Fruit fly (Drosophila melanogaster) whole organism, prepupa: ENCODE measurements around the gene CG12945.
A peak's percentile ranks its signal among the peaks of the same experiment; 100 is the strongest.

Experiments used
- Blimp-1 ChIP-seq: fragments of 200-800 bp; sonication (Bioruptor generic); optimal IDR thresholded peaks from 3 replicates; lab custom pipeline; 2017; ENCODE audit warnings: missing biosample characterization, missing genetic modification characterization, mild to moderate bottlenecking, moderate library complexity, missing genetic modification reagents
- CG10631 ChIP-seq: fragments of 200-800 bp; sonication (Bioruptor generic); optimal IDR thresholded peaks from 2 replicates; lab custom pipeline; 2016; ENCODE audit warnings: missing biosample characterization, missing genetic modification characterization
- CG10669 ChIP-seq: fragments of 200-800 bp; sonication (Bioruptor generic); optimal IDR thresholded peaks from 3 replicates; lab custom pipeline; 2018; ENCODE audit warnings: missing biosample characterization, mild to moderate bottlenecking, missing genetic modification characterization, moderate library complexity
- CG11294 ChIP-seq: fragments of 200-800 bp; sonication (Bioruptor generic); IDR thresholded peaks from 2 replicates; pipeline ENCODE4 v1.3.6; 2022; ENCODE audit warnings: missing biosample characterization, missing genetic modification characterization
- CG11762 ChIP-seq: fragments of 200-800 bp; sonication (Bioruptor generic); optimal IDR thresholded peaks from 3 replicates; lab custom pipeline; 2016; ENCODE audit warnings: missing biosample characterization, missing genetic modification characterization; ENCODE audit not compliant: insufficient read depth
- CG15336 ChIP-seq: fragments of 200-800 bp; sonication (Bioruptor generic); IDR thresholded peaks from 2 replicates; pipeline ENCODE4 v1.3.6; 2022; ENCODE audit warnings: missing biosample characterization, missing genetic modification characterization
- CG1621 ChIP-seq: fragments of 200-800 bp; sonication (Bioruptor generic); optimal IDR thresholded peaks from 3 replicates; lab custom pipeline; 2018; ENCODE audit warnings: missing biosample characterization, mild to moderate bottlenecking, missing genetic modification characterization
- CG16779 ChIP-seq: fragments of 200-800 bp; sonication (Bioruptor generic); optimal IDR thresholded peaks from 3 replicates; lab custom pipeline; 2017; ENCODE audit warnings: missing biosample characterization, mild to moderate bottlenecking, missing genetic modification characterization
- CG3032 ChIP-seq: fragments of 200-800 bp; optimal IDR thresholded peaks from 2 replicates; lab custom pipeline; 2019; ENCODE audit warnings: missing biosample characterization, mild to moderate bottlenecking, missing genetic modification characterization, moderate library complexity
- CG32006 ChIP-seq: fragments of 200-800 bp; sonication (Bioruptor generic); optimal IDR thresholded peaks from 3 replicates; lab custom pipeline; 2017; ENCODE audit warnings: missing biosample characterization, mild to moderate bottlenecking, missing genetic modification characterization
- CG34406 ChIP-seq: fragments of 200-800 bp; sonication (Bioruptor generic); optimal IDR thresholded peaks from 3 replicates; lab custom pipeline; 2016; ENCODE audit warnings: missing biosample characterization, missing genetic modification characterization
- CG3919 ChIP-seq: fragments of 200-800 bp; sonication (Bioruptor generic); optimal IDR thresholded peaks from 3 replicates; lab custom pipeline; 2016; ENCODE audit warnings: missing biosample characterization, missing genetic modification characterization
- CG4318 ChIP-seq: fragments of 200-800 bp; sonication (Bioruptor generic); optimal IDR thresholded peaks from 3 replicates; lab custom pipeline; 2017; ENCODE audit warnings: missing biosample characterization, mild to moderate bottlenecking, missing genetic modification characterization
- CG6163 ChIP-seq: fragments of 200-800 bp; sonication (Bioruptor generic); IDR thresholded peaks from 3 replicates; pipeline ENCODE4 v1.3.6; 2022; ENCODE audit warnings: missing biosample characterization, missing genetic modification characterization
- CG6792 ChIP-seq: fragments of 200-800 bp; sonication (Bioruptor generic); optimal IDR thresholded peaks from 3 replicates; lab custom pipeline; 2016; ENCODE audit warnings: missing biosample characterization, missing genetic modification characterization
- CG6808 ChIP-seq: fragments of 200-800 bp; sonication (Bioruptor generic); optimal IDR thresholded peaks from 3 replicates; lab custom pipeline; 2017; ENCODE audit warnings: missing biosample characterization, missing genetic modification characterization, mild to moderate bottlenecking, moderate library complexity, missing genetic modification reagents
- CG6854 ChIP-seq: fragments of 200-800 bp; sonication (Bioruptor generic); optimal IDR thresholded peaks from 2 replicates; lab custom pipeline; 2017; ENCODE audit warnings: missing biosample characterization, mild to moderate bottlenecking, missing genetic modification characterization
- CG7368 ChIP-seq: fragments of 200-800 bp; sonication (Bioruptor generic); optimal IDR thresholded peaks from 3 replicates; lab custom pipeline; 2016; ENCODE audit warnings: missing biosample characterization, missing genetic modification characterization
- CG8119 ChIP-seq: fragments of 200-800 bp; sonication (Bioruptor generic); IDR thresholded peaks from 3 replicates; pipeline ENCODE4 v1.3.6; 2022; ENCODE audit warnings: missing biosample characterization, missing genetic modification characterization
- CG8319 ChIP-seq: fragments of 200-800 bp; sonication (Bioruptor generic); optimal IDR thresholded peaks from 3 replicates; lab custom pipeline; 2016; ENCODE audit warnings: missing biosample characterization, missing genetic modification characterization
- CG8632 ChIP-seq: fragments of 200-800 bp; sonication (Bioruptor generic); optimal IDR thresholded peaks from 3 replicates; lab custom pipeline; 2016; ENCODE audit warnings: missing biosample characterization, missing genetic modification characterization
- CG9139 ChIP-seq: fragments of 200-800 bp; sonication (Bioruptor generic); optimal IDR thresholded peaks from 3 replicates; lab custom pipeline; 2017; ENCODE audit warnings: missing biosample characterization, mild to moderate bottlenecking, missing genetic modification characterization
- Eip75B ChIP-seq: fragments of 200-800 bp; sonication (Bioruptor generic); optimal IDR thresholded peaks from 3 replicates; lab custom pipeline; 2016; ENCODE audit warnings: missing biosample characterization, missing genetic modification characterization
- Eip78C ChIP-seq: fragments of 200-800 bp; sonication (Bioruptor generic); peaks from one replicate; lab custom pipeline; 2016; ENCODE audit warnings: missing biosample characterization, missing genetic modification characterization
- Eip93F ChIP-seq: fragments of 200-800 bp; sonication (Bioruptor generic); optimal IDR thresholded peaks from 2 replicates; lab custom pipeline; 2016; ENCODE audit warnings: missing biosample characterization, mild to moderate bottlenecking, missing genetic modification characterization
- Ets96B ChIP-seq: fragments of 200-800 bp; optimal IDR thresholded peaks from 2 replicates; lab custom pipeline; 2019; ENCODE audit warnings: missing biosample characterization, mild to moderate bottlenecking, missing genetic modification characterization, moderate library complexity
- Lpt ChIP-seq: fragments of 200-800 bp; sonication (Bioruptor generic); optimal IDR thresholded peaks from 3 replicates; lab custom pipeline; 2016; ENCODE audit warnings: missing biosample characterization, missing genetic modification characterization
- Met ChIP-seq: fragments of 200-800 bp; sonication (Bioruptor generic); optimal IDR thresholded peaks from 3 replicates; lab custom pipeline; 2016; ENCODE audit warnings: missing biosample characterization, missing genetic modification characterization
- OdsH ChIP-seq: fragments of 200-800 bp; sonication (Bioruptor generic); optimal IDR thresholded peaks from 3 replicates; lab custom pipeline; 2016; ENCODE audit warnings: missing biosample characterization, missing genetic modification characterization
- Smox ChIP-seq: fragments of 200-800 bp; sonication (Bioruptor generic); optimal IDR thresholded peaks from 3 replicates; lab custom pipeline; 2016; ENCODE audit warnings: missing biosample characterization, missing genetic modification characterization
- Sox14 ChIP-seq: fragments of 200-800 bp; sonication (Bioruptor generic); optimal IDR thresholded peaks from 3 replicates; lab custom pipeline; 2016; ENCODE audit warnings: missing biosample characterization, missing genetic modification characterization
- achi ChIP-seq: fragments of 200-800 bp; sonication (Bioruptor generic); optimal IDR thresholded peaks from 3 replicates; lab custom pipeline; 2016; ENCODE audit warnings: missing biosample characterization, missing genetic modification characterization
- acj6 ChIP-seq: fragments of 200-800 bp; sonication (Bioruptor generic); optimal IDR thresholded peaks from 3 replicates; lab custom pipeline; 2016; ENCODE audit warnings: missing biosample characterization, missing genetic modification characterization
- cyc ChIP-seq: fragments of 200-800 bp; sonication (Bioruptor generic); optimal IDR thresholded peaks from 3 replicates; lab custom pipeline; 2016; ENCODE audit warnings: missing biosample characterization, missing genetic modification characterization
- eg ChIP-seq: fragments of 200-800 bp; sonication (Bioruptor generic); IDR thresholded peaks from 3 replicates; pipeline ENCODE4 v1.3.6; 2022; ENCODE audit warnings: missing biosample characterization, missing genetic modification characterization
- esn ChIP-seq: fragments of 200-800 bp; sonication (Bioruptor generic); optimal IDR thresholded peaks from 2 replicates; lab custom pipeline; 2016; ENCODE audit warnings: missing biosample characterization, mild to moderate bottlenecking, missing genetic modification characterization, moderate library complexity
- fd59A ChIP-seq: fragments of 200-800 bp; sonication (Bioruptor generic); optimal IDR thresholded peaks from 2 replicates; lab custom pipeline; 2017; ENCODE audit warnings: missing biosample characterization, mild to moderate bottlenecking, missing genetic modification characterization, missing genetic modification reagents
- fd85E ChIP-seq: fragments of 200-800 bp; sonication (Bioruptor generic); optimal IDR thresholded peaks from 3 replicates; lab custom pipeline; 2016; ENCODE audit warnings: missing biosample characterization, missing genetic modification characterization
- fkh ChIP-seq: fragments of 200-800 bp; sonication (Bioruptor generic); optimal IDR thresholded peaks from 3 replicates; lab custom pipeline; 2017; ENCODE audit warnings: missing biosample characterization, mild to moderate bottlenecking, missing genetic modification characterization, moderate library complexity
- lz ChIP-seq: fragments of 200-800 bp; sonication (Bioruptor generic); optimal IDR thresholded peaks from 3 replicates; lab custom pipeline; 2016; ENCODE audit warnings: missing biosample characterization, missing genetic modification characterization
- pdm3 ChIP-seq: fragments of 200-800 bp; sonication (Bioruptor generic); optimal IDR thresholded peaks from 3 replicates; lab custom pipeline; 2016; ENCODE audit warnings: missing biosample characterization, missing genetic modification characterization
- salr ChIP-seq, 2 experiments: fragments of 200-800 bp; sonication (Bioruptor generic); optimal IDR thresholded peaks; 3 replicates each; lab custom pipeline; 2016 to 2018; ENCODE audit warnings: missing biosample characterization in 2 of 2, missing genetic modification characterization in 2 of 2, mild to moderate bottlenecking in 1 of 2
- spab ChIP-seq: fragments of 200-800 bp; sonication (Bioruptor generic); optimal IDR thresholded peaks from 2 replicates; lab custom pipeline; 2017; ENCODE audit warnings: missing biosample characterization, mild to moderate bottlenecking, missing genetic modification characterization, missing genetic modification reagents
- ss ChIP-seq, 2 experiments: fragments of 200-800 bp; sonication (Bioruptor generic); optimal IDR thresholded peaks; 2 replicates in 1 of 2; 3 replicates in 1 of 2; lab custom pipeline; 2017 to 2018; ENCODE audit warnings: mild to moderate bottlenecking in 2 of 2, missing biosample characterization in 2 of 2, missing genetic modification characterization in 2 of 2, moderate library complexity in 1 of 2
- svp ChIP-seq: fragments of 200-800 bp; sonication (Bioruptor generic); peaks from one replicate; lab custom pipeline; 2016; ENCODE audit warnings: missing biosample characterization, missing genetic modification characterization
- topi ChIP-seq: fragments of 200-800 bp; sonication (Bioruptor generic); optimal IDR thresholded peaks from 3 replicates; lab custom pipeline; 2016; ENCODE audit warnings: missing biosample characterization, missing genetic modification characterization

The CG12945 gene

DNA sequence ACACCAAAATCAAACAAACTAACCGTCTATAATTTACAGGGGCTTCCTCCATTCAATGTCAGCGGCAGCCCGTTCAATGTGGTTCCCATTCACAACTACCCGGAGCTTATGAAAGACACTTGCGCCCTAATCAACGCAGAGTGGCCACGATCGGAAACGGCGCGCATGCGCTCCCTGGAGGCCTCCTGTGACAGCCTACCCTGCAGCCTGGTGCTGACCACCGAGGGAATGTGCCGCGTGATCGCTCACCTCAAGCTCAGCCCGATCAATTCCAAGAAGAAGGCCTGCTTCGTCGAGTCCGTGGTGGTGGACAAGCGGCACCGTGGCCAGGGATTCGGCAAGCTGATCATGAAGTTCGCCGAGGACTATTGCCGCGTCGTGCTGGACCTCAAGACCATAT is 22.1 kb downstream of the CG12945 start, which contains the start of gene MED6:
Gene MED6, minus strand, starts transcription at position 101 of the 400 bp plus-strand sequence.
- no peak for TF ChIP-seq CG3919 (GFP tag; lab: Kevin White, UChicago)
- no peak for TF ChIP-seq svp (GFP tag; lab: Kevin White, UChicago)
- TF ChIP-seq CG6792 (GFP tag; lab: Kevin White, UChicago) = no peak
- no peak for TF ChIP-seq Smox (GFP tag; lab: Kevin White, UChicago)
- no peak for TF ChIP-seq Eip78C (GFP tag; lab: Kevin White, UChicago)
- TF ChIP-seq Eip93F (GFP tag; lab: Kevin White, UChicago) = no peak
- TF ChIP-seq acj6 (GFP tag; lab: Kevin White, UChicago) = no peak
- no peak for TF ChIP-seq topi (GFP tag; lab: Kevin White, UChicago)
- TF ChIP-seq CG16779 = no peak
- TF ChIP-seq CG6854 (GFP tag; lab: Kevin White, UChicago) = no peak

- TF ChIP-seq acj6 (GFP tag; lab: Kevin White, UChicago) (peak; percentile 44), esn (peak; percentile 68), Blimp-1 (GFP tag; lab: Kevin White, UChicago) (no peak), CG11294 (GFP tag; lab: Robert Waterston, UW) (no peak), Met (GFP tag; lab: Kevin White, UChicago) (no peak), CG1621 (tag; lab: Kevin White, UChicago) (peak; percentile 83), CG3919 (GFP tag; lab: Kevin White, UChicago) (peak; percentile 71), Eip78C (GFP tag; lab: Kevin White, UChicago) (peak; percentile 89), CG6808 (peak; percentile 57), ss (GFP tag; optimal IDR thresholded peaks at IDR 0.05; lab: Kevin White, UChicago) (peak; percentile 47 to 65), CG8119 (GFP tag; lab: Robert Waterston, UW) (no peak), spab (GFP tag; lab: Kevin White, UChicago) (peak; percentile 28), CG6792 (GFP tag; lab: Kevin White, UChicago) (peak; percentile 59), fd59A (peak; percentile 20), Sox14 (GFP tag; lab: Kevin White, UChicago) (peak; percentile 83), CG32006 (no peak), lz (GFP tag; lab: Kevin White, UChicago) (peak; percentile 63), CG6163 (peak; percentile 59; the same call in 2 of the 3 replicates), CG11762 (GFP tag; lab: Kevin White, UChicago) (no peak), achi (GFP tag; lab: Kevin White, UChicago) (peak; percentile 48), Lpt (GFP tag; lab: Kevin White, UChicago) (peak; percentile 35), Smox (GFP tag; lab: Kevin White, UChicago) (no peak), fd85E (GFP tag; lab: Kevin White, UChicago) (no peak), CG8632 (GFP tag; lab: Kevin White, UChicago) (peak; percentile 46), CG9139 (no peak), eg (GFP tag; lab: Robert Waterston, UW) (0 out of 3 replicates have a peak, but pooled peaks have one; percentile 30), fkh (GFP tag; lab: Kevin White, UChicago) (peak; percentile 80), CG15336 (GFP tag; lab: Robert Waterston, UW) (peak; percentile 40; the same call in 1 of the 2 replicates), CG10631 (GFP tag; lab: Kevin White, UChicago) (peak; percentile 75), CG8319 (GFP tag; lab: Kevin White, UChicago) (peak; percentile 8), Eip93F (GFP tag; lab: Kevin White, UChicago) (no peak), CG34406 (GFP tag; lab: Kevin White, UChicago) (peak; percentile 40), CG7368 (GFP tag; lab: Kevin White, UChicago) (peak; percentile 57), CG10669 (peak; percentile 54), salr (GFP tag; optimal IDR thresholded peaks at IDR 0.05; lab: Kevin White, UChicago) (peak in 1 of 2 experiments; percentile 56), pdm3 (GFP tag; lab: Kevin White, UChicago) (no peak), Eip75B (peak; percentile 64), CG4318 (GFP tag; lab: Kevin White, UChicago) (no peak), OdsH (GFP tag; lab: Kevin White, UChicago) (peak; percentile 42), Ets96B (tag; lab: Kevin White, UChicago) (no peak), CG3032 (peak; percentile 38), svp (GFP tag; lab: Kevin White, UChicago) (no peak), cyc (GFP tag; lab: Kevin White, UChicago) (peak; percentile 73)
Observed at dm6 chr3R:9767620-9768592, 23.1 kb downstream of the CG12945 start, which contains the start of gene Naa80. TSS of gene Naa80 (plus strand) at chr3R:9767834.
